Worm (Caenorhabditis elegans) whole organism, mixed stage, embryonic: ENCODE results near the gene egl-3.

Source experiments
- M03D4.4 ChIP-seq: sonication (generic microtip); optimal IDR thresholded peaks from 2 replicates; lab custom pipeline; 2017; ENCODE audit warnings: mild to moderate bottlenecking, missing genetic modification characterization, missing compliant biosample characterization
- bed-3 ChIP-seq: fragments of 200-800 bp; sonication (Bioruptor generic); optimal IDR thresholded peaks from 3 replicates; lab custom pipeline; 2018; ENCODE audit warnings: mild to moderate bottlenecking, missing genetic modification characterization, moderate library complexity, missing compliant biosample characterization
- ceh-39 ChIP-seq: fragments of 150-350 bp; optimal IDR thresholded peaks from 2 replicates; lab custom pipeline; 2014; ENCODE audit warnings: missing biosample characterization, missing genetic modification characterization
- ces-1 ChIP-seq: fragments of 150-350 bp; optimal IDR thresholded peaks from 2 replicates; lab custom pipeline; 2014; ENCODE audit warnings: missing biosample characterization, missing genetic modification reagents, missing genetic modification characterization
- cnd-1 ChIP-seq: fragments of 200-800 bp; sonication (Bioruptor generic); optimal IDR thresholded peaks from 2 replicates; lab custom pipeline; 2018; ENCODE audit warnings: mild to moderate bottlenecking, missing genetic modification characterization, missing compliant biosample characterization
- elt-1 ChIP-seq: sonication (generic microtip); optimal IDR thresholded peaks from 2 replicates; lab custom pipeline; 2017; ENCODE audit warnings: missing genetic modification characterization, mild to moderate bottlenecking, missing compliant biosample characterization, antibody characterized with exemption, moderate library complexity, borderline replicate concordance; ENCODE audit not compliant: insufficient read depth
- flh-1 ChIP-seq: fragments of 200-800 bp; sonication (Bioruptor generic); optimal IDR thresholded peaks from 2 replicates; lab custom pipeline; 2018; ENCODE audit warnings: mild to moderate bottlenecking, missing genetic modification characterization, moderate library complexity, missing compliant biosample characterization
- ham-2 ChIP-seq: fragments of 200-800 bp; sonication (Bioruptor generic); optimal IDR thresholded peaks from 2 replicates; lab custom pipeline; 2018; ENCODE audit warnings: mild to moderate bottlenecking, missing genetic modification characterization, missing compliant biosample characterization
- hlh-1 ChIP-seq: fragments of 150-350 bp; optimal IDR thresholded peaks from 2 replicates; lab custom pipeline; 2014; ENCODE audit warnings: missing biosample characterization, missing genetic modification reagents, missing genetic modification characterization
- lin-13 ChIP-seq: fragments of 150-350 bp; optimal IDR thresholded peaks from 2 replicates; lab custom pipeline; 2014; ENCODE audit warnings: missing biosample characterization, missing genetic modification characterization
- lin-32 ChIP-seq: fragments of 200-800 bp; sonication (Bioruptor generic); optimal IDR thresholded peaks from 2 replicates; lab custom pipeline; 2018; ENCODE audit warnings: mild to moderate bottlenecking, missing genetic modification characterization, missing compliant biosample characterization
- lsy-2 ChIP-seq: fragments of 150-350 bp; optimal IDR thresholded peaks from 2 replicates; lab custom pipeline; 2014; ENCODE audit warnings: missing biosample characterization, missing genetic modification characterization
- mab-5 ChIP-seq: fragments of 150-350 bp; optimal IDR thresholded peaks from 2 replicates; lab custom pipeline; 2014; ENCODE audit warnings: missing biosample characterization, missing genetic modification characterization
- mep-1 ChIP-seq: fragments of 150-350 bp; optimal IDR thresholded peaks from 2 replicates; lab custom pipeline; 2017; ENCODE audit warnings: missing biosample characterization, missing genetic modification reagents, missing genetic modification characterization, inconsistent platforms
- nhr-12 ChIP-seq: fragments of 150-350 bp; optimal IDR thresholded peaks from 2 replicates; lab custom pipeline; 2014; ENCODE audit warnings: missing biosample characterization, missing genetic modification characterization
- nhr-2 ChIP-seq: fragments of 150-350 bp; optimal IDR thresholded peaks from 2 replicates; lab custom pipeline; 2014; ENCODE audit warnings: missing biosample characterization, missing genetic modification characterization
- nhr-237 ChIP-seq: fragments of 150-350 bp; optimal IDR thresholded peaks from 2 replicates; lab custom pipeline; 2014; ENCODE audit warnings: missing biosample characterization, missing genetic modification characterization
- nhr-76 ChIP-seq: sonication (generic microtip); optimal IDR thresholded peaks from 2 replicates; lab custom pipeline; 2017; ENCODE audit warnings: missing biosample characterization, missing genetic modification characterization
- pha-4 ChIP-seq: fragments of 150-350 bp; optimal IDR thresholded peaks from 2 replicates; lab custom pipeline; 2018; ENCODE audit warnings: missing biosample characterization, missing genetic modification reagents, missing genetic modification characterization
- sem-2 ChIP-seq: fragments of 200-800 bp; sonication (Bioruptor generic); optimal IDR thresholded peaks from 2 replicates; lab custom pipeline; 2018; ENCODE audit warnings: mild to moderate bottlenecking, missing genetic modification characterization, missing compliant biosample characterization
- snpc-4 ChIP-seq: fragments of 150-350 bp; optimal IDR thresholded peaks from 2 replicates; lab custom pipeline; 2014; ENCODE audit warnings: missing biosample characterization, missing genetic modification characterization
- sptf-1 ChIP-seq: sonication (generic microtip); optimal IDR thresholded peaks from 2 replicates; lab custom pipeline; 2017; ENCODE audit warnings: mild to moderate bottlenecking, missing genetic modification characterization, moderate library complexity, missing compliant biosample characterization
- tbx-8 ChIP-seq: fragments of 200-800 bp; sonication (Bioruptor generic); optimal IDR thresholded peaks from 2 replicates; lab custom pipeline; 2018; ENCODE audit warnings: mild to moderate bottlenecking, missing genetic modification characterization, moderate library complexity, missing compliant biosample characterization
- unc-120 ChIP-seq: sonication (generic microtip); optimal IDR thresholded peaks from 2 replicates; lab custom pipeline; 2017; ENCODE audit warnings: missing genetic modification characterization, missing compliant biosample characterization; ENCODE audit not compliant: poor library complexity, severe bottlenecking
- unc-39 ChIP-seq: fragments of 150-350 bp; optimal IDR thresholded peaks from 2 replicates; lab custom pipeline; 2014; ENCODE audit warnings: missing biosample characterization, missing genetic modification characterization
- unc-62 ChIP-seq: fragments of 150-350 bp; optimal IDR thresholded peaks from 2 replicates; lab custom pipeline; 2014; ENCODE audit warnings: missing biosample characterization, missing genetic modification reagents, missing genetic modification characterization
- zip-8 ChIP-seq: fragments of 150-350 bp; optimal IDR thresholded peaks from 2 replicates; lab custom pipeline; 2014; ENCODE audit warnings: missing biosample characterization, missing genetic modification characterization
- ztf-11 ChIP-seq: fragments of 150-350 bp; optimal IDR thresholded peaks from 2 replicates; lab custom pipeline; 2014; ENCODE audit warnings: missing biosample characterization, missing genetic modification characterization

The egl-3 gene

ce11 chrV:10158528-10158927 is 15.0 kb downstream of the egl-3 start, which contains the start of gene srsx-30:
TSS of gene srsx-30 (plus strand) at chrV:10158828.
- TF ChIP-seq nhr-237 (tag; lab: Kevin White, UChicago) (no peak), lsy-2 (tag; lab: Kevin White, UChicago) (no peak), mab-5 (tag; lab: Kevin White, UChicago) (no peak), sptf-1 (tag; lab: Kevin White, UChicago) (no peak), elt-1 (tag; lab: Kevin White, UChicago) (no peak)

- TF ChIP-seq ceh-39 (tag; lab: Kevin White, UChicago) = no peak
- TF ChIP-seq flh-1 (GFP tag; lab: Kevin White, UChicago) = no peak
- no peak for TF ChIP-seq nhr-76 (tag; lab: Kevin White, UChicago)
- TF ChIP-seq nhr-237 (tag; lab: Kevin White, UChicago) = no peak
- TF ChIP-seq unc-39 (tag; lab: Kevin White, UChicago) = no peak
- TF ChIP-seq bed-3 (GFP tag; lab: Kevin White, UChicago) = no peak
- no peak for TF ChIP-seq sem-2
- TF ChIP-seq snpc-4 = no peak
- TF ChIP-seq unc-120 (tag; lab: Kevin White, UChicago) = no peak
- TF ChIP-seq, all 35 proteins: peak for 0
These were observed 18.9 kb downstream of the egl-3 start, which contains the start of gene srsx-29 for ce11 chrV:10154698-10155097. TSS of gene srsx-29 (plus strand) at chrV:10154998.

DNA sequence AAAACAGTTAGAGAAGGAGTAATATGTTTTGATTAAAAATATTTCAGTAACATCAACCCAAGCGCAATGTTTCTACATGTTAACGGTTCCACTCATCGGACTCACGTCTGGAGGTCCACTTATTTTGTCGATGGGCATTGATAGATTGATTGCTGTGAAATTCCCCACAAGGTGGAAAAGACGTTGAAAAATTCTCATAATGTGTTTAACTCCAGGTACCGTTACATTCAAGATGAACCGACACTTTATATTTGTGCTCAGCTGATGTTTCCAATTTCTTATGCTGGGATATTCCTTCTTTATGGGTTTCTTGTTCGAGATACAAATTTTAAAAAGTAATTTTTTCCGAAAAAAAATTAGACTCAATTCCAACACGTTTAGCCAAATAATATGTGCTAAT is 20.5 kb downstream of the egl-3 start:
- no peak for TF ChIP-seq flh-1 (GFP tag; lab: Kevin White, UChicago)
- no peak for TF ChIP-seq ces-1 (GFP tag; lab: Kevin White, UChicago)
- TF ChIP-seq lsy-2 (tag; lab: Kevin White, UChicago) = no peak
- no peak for TF ChIP-seq tbx-8
- TF ChIP-seq elt-1 (tag; lab: Kevin White, UChicago) = no peak
- no peak for TF ChIP-seq unc-62 (GFP tag; lab: Kevin White, UChicago)
- TF ChIP-seq ham-2 (GFP tag; lab: Kevin White, UChicago) = no peak

DNA sequence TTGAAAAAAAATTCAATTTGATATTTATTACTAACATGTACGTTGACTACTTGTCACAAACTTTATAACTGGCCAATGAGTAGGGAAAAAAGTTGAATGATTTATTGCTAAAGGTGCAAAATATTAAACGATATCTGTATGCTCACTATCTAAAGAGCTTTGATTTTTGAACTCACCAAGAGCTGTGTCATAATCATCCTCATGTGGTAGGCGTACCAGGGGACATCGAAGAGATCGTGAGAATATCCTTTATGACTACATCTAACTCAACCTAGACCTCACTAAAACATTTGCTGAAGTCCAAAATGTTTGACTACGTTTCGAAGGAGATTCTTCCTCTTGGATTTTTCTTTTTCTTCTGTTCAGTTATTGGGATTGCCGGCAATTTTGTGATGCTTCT is 21.3 kb downstream of the egl-3 start, which contains the start of gene srsx-28:
Gene srsx-28, plus strand, starts transcription at position 301 of the 400 bp plus-strand sequence.
- no peak for TF ChIP-seq ham-2 (GFP tag; lab: Kevin White, UChicago)
- TF ChIP-seq nhr-12 (tag; lab: Kevin White, UChicago) = no peak
- no peak for TF ChIP-seq pha-4 (tag; lab: Kevin White, UChicago)
- no peak for TF ChIP-seq sem-2
- no peak for TF ChIP-seq ces-1 (GFP tag; lab: Kevin White, UChicago)
- no peak for TF ChIP-seq mab-5 (tag; lab: Kevin White, UChicago)
- TF ChIP-seq lin-13 (tag; lab: Kevin White, UChicago) = no peak
- TF ChIP-seq nhr-2 (tag; lab: Kevin White, UChicago) = no peak
- no peak for TF ChIP-seq ztf-11 (tag; lab: Kevin White, UChicago)

ce11 chrV:10149728-10150127 is 23.8 kb downstream of the egl-3 start, which contains the start of gene srsx-27:
TSS of gene srsx-27 (plus strand) at chrV:10150028.
- TF ChIP-seq zip-8 (tag; lab: Kevin White, UChicago) = no peak
- TF ChIP-seq tbx-8 = no peak
- no peak for TF ChIP-seq cnd-1
- TF ChIP-seq M03D4.4 (tag; lab: Kevin White, UChicago) = no peak
- no peak for TF ChIP-seq ceh-39 (tag; lab: Kevin White, UChicago)
- no peak for TF ChIP-seq nhr-237 (tag; lab: Kevin White, UChicago)
- TF ChIP-seq hlh-1 (tag; lab: Kevin White, UChicago) = no peak
- TF ChIP-seq lin-13 (tag; lab: Kevin White, UChicago) = no peak
- no peak for TF ChIP-seq sptf-1 (tag; lab: Kevin White, UChicago)
- TF ChIP-seq lin-32 (GFP tag; lab: Kevin White, UChicago) = no peak
- TF ChIP-seq nhr-12 (tag; lab: Kevin White, UChicago) = no peak
- TF ChIP-seq lsy-2 (tag; lab: Kevin White, UChicago) = no peak
- no peak for TF ChIP-seq nhr-76 (tag; lab: Kevin White, UChicago)
- TF ChIP-seq mab-5 (tag; lab: Kevin White, UChicago) = no peak
- TF ChIP-seq unc-62 (GFP tag; lab: Kevin White, UChicago) = no peak
- no peak for TF ChIP-seq pha-4 (tag; lab: Kevin White, UChicago)
- TF ChIP-seq ces-1 (GFP tag; lab: Kevin White, UChicago) = no peak

DNA sequence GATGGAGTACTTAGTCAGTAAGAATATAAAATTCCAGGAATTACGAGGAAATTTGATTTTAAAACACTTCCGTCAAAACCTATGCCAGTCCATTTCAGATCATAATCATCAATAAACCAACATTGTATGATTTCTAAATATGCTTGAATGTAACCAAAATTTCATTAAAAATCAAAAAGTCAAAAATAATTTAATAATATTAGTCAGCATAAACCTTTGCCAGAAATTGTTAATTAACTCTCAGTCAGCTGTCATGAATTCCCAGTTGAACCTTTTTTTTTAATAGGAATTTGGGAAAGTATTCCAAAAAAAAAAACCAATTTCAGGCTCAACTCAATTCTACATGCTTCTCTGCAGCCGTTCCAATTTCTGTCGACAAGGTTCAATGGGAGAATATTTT is 25.2 kb downstream of the egl-3 start, which contains the start of gene srsx-26:
Gene srsx-26, plus strand, starts transcription at position 301 of the 400 bp plus-strand sequence.
- no peak for TF ChIP-seq unc-120 (tag; lab: Kevin White, UChicago)
- no peak for TF ChIP-seq mep-1 (tag; lab: Kevin White, UChicago)
